Worm (Caenorhabditis elegans): ENCODE results near the gene ttc-36.

- peak; percentile 7 for TF ChIP-seq spr-3 (GFP tag; optimal IDR thresholded peaks at IDR 0.05)
- TF ChIP-seq egl-43 (GFP tag; IDR thresholded peaks at IDR 0.05): peak; percentile 54; the same call in 1 of the 2 replicates
- TF ChIP-seq nhr-76 (tag; optimal IDR thresholded peaks at IDR 0.05): no peak
- no peak for TF ChIP-seq daf-16 (GFP tag; optimal IDR thresholded peaks at IDR 0.05)
- TF ChIP-seq daf-16 (tag; optimal IDR thresholded peaks at IDR 0.05): no peak
These were observed 14.0 kb upstream of the ttc-36 start, which contains the start of gene lec-2 for ce11 chrII:10016013-10016412.

All from whole organism, L4 larva.